Worm (Caenorhabditis elegans) whole organism, early embryonic: ENCODE measurements around the gene idh-1.

Experiments
- B0310.2 ChIP-seq: sonication (generic microtip); optimal IDR thresholded peaks from 2 replicates; lab custom pipeline; 2016; ENCODE audit warnings: mild to moderate bottlenecking, missing genetic modification characterization, missing compliant biosample characterization
- F13C5.2 ChIP-seq: sonication (generic microtip); optimal IDR thresholded peaks from 2 replicates; lab custom pipeline; 2017; ENCODE audit warnings: mild to moderate bottlenecking, missing genetic modification characterization, inconsistent platforms, missing compliant biosample characterization
- aly-1 ChIP-seq: sonication (generic microtip); optimal IDR thresholded peaks from 2 replicates; lab custom pipeline; 2016; ENCODE audit warnings: missing genetic modification characterization, missing compliant biosample characterization
- ama-1 ChIP-seq: fragments of 150-350 bp; optimal IDR thresholded peaks from 2 replicates; lab custom pipeline; 2014
- ceh-13 ChIP-seq: fragments of 200-800 bp; sonication (Bioruptor generic); optimal IDR thresholded peaks from 2 replicates; lab custom pipeline; 2018; ENCODE audit warnings: mild to moderate bottlenecking, missing genetic modification characterization, missing compliant biosample characterization
- ceh-36 ChIP-seq: sonication (generic microtip); optimal IDR thresholded peaks from 2 replicates; lab custom pipeline; 2016; ENCODE audit warnings: missing genetic modification characterization, inconsistent platforms, missing compliant biosample characterization
- ets-7 ChIP-seq: sonication (generic microtip); optimal IDR thresholded peaks from 2 replicates; lab custom pipeline; 2016; ENCODE audit warnings: missing genotype, missing genetic modification characterization, missing compliant biosample characterization
- flt-1 ChIP-seq: fragments of 200-800 bp; sonication (Bioruptor generic); IDR thresholded peaks from 2 replicates; pipeline ENCODE4 v1.3.6; 2022; ENCODE audit warnings: missing genetic modification characterization, missing compliant biosample characterization
- hmbx-1 ChIP-seq: sonication (generic microtip); optimal IDR thresholded peaks from 2 replicates; lab custom pipeline; 2016; ENCODE audit warnings: mild to moderate bottlenecking, missing genetic modification characterization, missing compliant biosample characterization
- hmg-4 ChIP-seq: fragments of 200-800 bp; sonication (Bioruptor generic); optimal IDR thresholded peaks from 2 replicates; lab custom pipeline; 2018; ENCODE audit warnings: mild to moderate bottlenecking, missing genetic modification characterization, missing compliant biosample characterization
- hnd-1 ChIP-seq: sonication (generic microtip); optimal IDR thresholded peaks from 2 replicates; lab custom pipeline; 2016; ENCODE audit warnings: missing genetic modification characterization, missing compliant biosample characterization
- pes-1 ChIP-seq: fragments of 200-800 bp; sonication (Bioruptor generic); IDR thresholded peaks from 2 replicates; pipeline ENCODE4 v1.3.6; 2022; ENCODE audit warnings: missing genetic modification reagents, missing genetic modification characterization, missing compliant biosample characterization
- scrt-1 ChIP-seq: fragments of 200-800 bp; sonication (Bioruptor generic); IDR thresholded peaks from 2 replicates; pipeline ENCODE4 v1.3.6; 2022; ENCODE audit warnings: missing genetic modification characterization, missing compliant biosample characterization
- sea-1 ChIP-seq: fragments of 200-800 bp; sonication (Bioruptor generic); conservative IDR thresholded peaks from 2 replicates; pipeline ENCODE4 v1.3.6; 2022; ENCODE audit warnings: missing genetic modification characterization, missing compliant biosample characterization
- tbx-11 ChIP-seq: fragments of 200-800 bp; sonication (Bioruptor generic); IDR thresholded peaks from 2 replicates; pipeline ENCODE4 v1.3.6; 2022; ENCODE audit warnings: missing genetic modification characterization, missing compliant biosample characterization
- tbx-37 ChIP-seq: fragments of 200-800 bp; sonication (Bioruptor generic); conservative IDR thresholded peaks from 2 replicates; pipeline ENCODE4 v1.3.6; 2022; ENCODE audit warnings: missing genetic modification reagents, missing genetic modification characterization, missing compliant biosample characterization
- tra-4 ChIP-seq: sonication (generic microtip); optimal IDR thresholded peaks from 2 replicates; lab custom pipeline; 2017; ENCODE audit warnings: missing genetic modification characterization, missing compliant biosample characterization

Gene idh-1

DNA sequence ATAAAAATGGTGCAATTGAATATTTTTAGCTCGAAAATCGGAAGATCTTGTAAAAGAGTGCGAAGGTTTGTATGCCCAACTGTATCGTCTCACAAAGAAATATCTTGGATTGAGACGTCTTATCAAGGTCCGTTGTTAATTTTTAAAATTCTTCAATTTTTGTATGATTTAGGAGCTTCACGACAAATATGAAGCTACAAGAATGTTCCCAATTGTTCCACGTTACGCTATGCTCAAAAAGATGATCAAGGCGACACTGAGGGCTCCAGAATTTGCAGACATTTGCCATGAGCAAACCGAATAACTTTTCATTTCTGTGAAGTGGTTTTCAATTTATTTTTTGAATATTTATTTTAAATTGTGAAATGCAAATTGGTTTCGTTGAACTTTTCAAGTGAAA is 2.2 kb downstream of the idh-1 start:
- TF ChIP-seq hmg-4, result no peak
- TF ChIP-seq ceh-13, result no peak
- TF ChIP-seq ceh-36, result no peak
- TF ChIP-seq flt-1 (GFP tag; lab: Robert Waterston, UW), result no peak
- no peak for TF ChIP-seq ets-7 (tag; lab: Kevin White, UChicago)
- no peak for TF ChIP-seq tbx-37 (GFP tag; lab: Robert Waterston, UW)
- TF ChIP-seq tra-4, result no peak
- TF ChIP-seq pes-1 (GFP tag; lab: Robert Waterston, UW), result no peak
- TF ChIP-seq tbx-11 (GFP tag; lab: Robert Waterston, UW), result no peak
- TF ChIP-seq hmbx-1 (tag; lab: Kevin White, UChicago), result no peak
- TF ChIP-seq sea-1 (GFP tag; lab: Robert Waterston, UW), result no peak
- TF ChIP-seq hnd-1 (tag; lab: Kevin White, UChicago), result no peak
- TF ChIP-seq B0310.2 (tag; lab: Kevin White, UChicago), result no peak
- no peak for TF ChIP-seq aly-1 (tag; lab: Kevin White, UChicago)
- TF ChIP-seq F13C5.2, result no peak
- no peak for TF ChIP-seq ama-1
- TF ChIP-seq scrt-1, result no peak

DNA sequence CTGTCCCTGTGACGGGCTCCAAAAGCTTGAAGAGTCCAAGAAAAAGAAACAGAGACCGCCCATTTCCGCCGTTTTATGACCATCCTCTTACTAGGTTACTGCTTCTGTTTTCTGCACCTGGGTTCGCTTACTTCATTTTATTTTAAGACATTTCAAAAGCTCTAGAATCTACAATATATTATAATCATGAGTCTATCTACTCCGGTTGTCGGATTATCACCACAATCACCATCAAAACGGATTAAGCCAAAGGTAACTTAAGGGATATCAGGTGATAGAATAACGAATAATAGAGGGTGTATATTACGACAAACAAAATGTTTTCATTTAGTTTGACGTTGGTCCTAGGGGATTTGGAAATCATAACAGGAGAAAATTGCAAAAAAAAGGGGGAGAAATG is 8.6 kb downstream of the idh-1 start:
- TF ChIP-seq scrt-1, result no peak
- TF ChIP-seq tbx-37 (GFP tag; lab: Robert Waterston, UW), result no peak
- TF ChIP-seq tbx-11 (GFP tag; lab: Robert Waterston, UW), result no peak
- no peak for TF ChIP-seq ama-1
- TF ChIP-seq pes-1 (GFP tag; lab: Robert Waterston, UW), result no peak
- TF ChIP-seq F13C5.2, result no peak
- TF ChIP-seq tra-4, result no peak
- TF ChIP-seq ets-7 (tag; lab: Kevin White, UChicago), result no peak
- no peak for TF ChIP-seq ceh-13

DNA sequence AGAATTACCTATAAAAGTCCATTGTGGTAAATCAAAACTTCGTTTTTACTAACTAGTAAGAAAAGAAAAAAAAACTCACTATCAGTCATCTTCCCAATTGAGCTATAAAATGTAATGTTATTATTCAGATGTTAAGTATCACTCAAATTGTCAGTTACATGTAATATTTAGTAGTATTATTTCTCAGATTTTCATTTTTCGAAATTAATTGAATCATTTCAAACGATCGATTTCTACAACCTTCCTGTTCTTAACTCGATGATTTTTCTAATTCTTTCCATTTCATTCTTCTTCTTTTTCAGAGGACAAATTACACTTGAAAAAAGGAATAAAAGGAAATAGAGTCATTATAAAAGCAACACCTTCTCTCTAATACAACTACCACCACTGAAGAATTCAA is 12.9 kb downstream of the idh-1 start, which contains the start of gene F59B8.1:
TSS of gene F59B8.1 (plus strand) at position 301 of the 400 bp plus-strand sequence.
- no peak for TF ChIP-seq scrt-1
- TF ChIP-seq tra-4, result no peak
- no peak for TF ChIP-seq tbx-11 (GFP tag; lab: Robert Waterston, UW)
- no peak for TF ChIP-seq ceh-36
- no peak for TF ChIP-seq aly-1 (tag; lab: Kevin White, UChicago)
- TF ChIP-seq B0310.2 (tag; lab: Kevin White, UChicago), result no peak
- no peak for TF ChIP-seq ets-7 (tag; lab: Kevin White, UChicago)
- TF ChIP-seq ceh-13, result no peak
- no peak for TF ChIP-seq flt-1 (GFP tag; lab: Robert Waterston, UW)
- TF ChIP-seq F13C5.2, result no peak
- TF ChIP-seq hnd-1 (tag; lab: Kevin White, UChicago), result no peak
- no peak for TF ChIP-seq hmbx-1 (tag; lab: Kevin White, UChicago)
- TF ChIP-seq pes-1 (GFP tag; lab: Robert Waterston, UW), result no peak
- no peak for TF ChIP-seq sea-1 (GFP tag; lab: Robert Waterston, UW)
- no peak for TF ChIP-seq tbx-37 (GFP tag; lab: Robert Waterston, UW)

DNA sequence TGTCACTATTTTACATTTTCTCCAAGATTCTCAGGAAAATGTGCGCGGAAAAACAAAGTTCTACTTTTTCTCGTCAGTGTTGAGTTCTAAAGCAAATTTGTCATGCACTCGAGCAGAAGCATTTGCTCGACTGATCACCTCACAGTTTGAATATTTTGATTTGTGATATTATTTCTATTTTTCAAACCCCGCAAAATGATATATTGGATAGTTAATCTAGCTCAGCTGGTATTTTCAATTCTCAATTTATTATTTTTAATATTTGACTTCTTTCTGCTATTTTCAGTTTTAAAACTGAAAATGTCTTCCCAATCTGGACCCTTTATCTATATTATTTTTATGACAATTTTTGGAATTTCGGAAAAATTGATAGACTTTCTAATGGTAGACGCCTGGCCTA is 17.8 kb downstream of the idh-1 start, which contains the start of gene srxa-2:
TSS of gene srxa-2 (plus strand) at position 301 of the 400 bp plus-strand sequence.
- TF ChIP-seq hnd-1 (tag; lab: Kevin White, UChicago) (no peak), tbx-37 (GFP tag; lab: Robert Waterston, UW) (no peak), flt-1 (GFP tag; lab: Robert Waterston, UW) (no peak), hmg-4 (no peak), tra-4 (no peak)

DNA sequence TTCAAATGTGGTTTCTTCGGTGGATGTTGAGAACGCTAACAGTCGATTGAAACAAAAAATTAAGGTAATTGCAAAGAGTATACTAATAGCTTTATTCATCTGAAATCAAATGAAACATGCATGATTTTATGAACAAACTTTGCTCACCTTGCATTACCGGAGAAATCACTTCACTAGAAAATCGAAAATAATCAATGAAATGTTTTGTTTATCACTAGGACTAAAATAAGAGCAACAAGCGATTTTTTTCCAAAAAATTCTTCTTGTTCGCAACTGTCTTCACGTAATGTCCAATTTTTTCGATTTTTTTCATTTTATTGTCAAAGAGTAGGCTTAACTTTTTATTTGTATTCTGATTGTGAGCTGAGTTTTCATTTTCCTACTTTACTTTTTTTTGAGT is 18.5 kb downstream of the idh-1 start, which contains the start of gene F56D5.9:
TSS of gene F56D5.9 (minus strand) at position 101 of the 400 bp plus-strand sequence.
- TF ChIP-seq F13C5.2 (no peak), tbx-37 (GFP tag; lab: Robert Waterston, UW) (no peak), hmg-4 (no peak), ama-1 (no peak), scrt-1 (no peak), ets-7 (tag; lab: Kevin White, UChicago) (no peak), hnd-1 (tag; lab: Kevin White, UChicago) (no peak)

DNA sequence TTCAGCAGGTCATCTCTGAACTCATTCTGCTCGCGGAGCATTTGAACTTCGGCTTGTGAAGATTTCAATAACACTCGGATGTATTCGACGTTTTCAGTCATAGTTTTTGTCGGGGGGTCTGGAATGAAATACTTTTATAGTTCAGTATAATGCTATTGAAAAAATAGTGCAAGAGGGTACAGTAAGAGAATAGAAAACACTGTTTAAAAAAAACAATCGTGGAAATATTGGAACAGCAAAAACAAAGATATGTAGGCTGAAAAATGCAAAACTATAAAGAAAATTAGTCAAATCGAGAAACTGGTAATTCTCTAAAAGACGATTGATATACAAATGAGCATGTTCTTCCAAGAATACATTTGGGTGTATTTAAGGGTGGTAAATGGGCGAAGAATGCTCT is 32.9 kb downstream of the idh-1 start, which contains the start of gene F56D5.5:
TSS of gene F56D5.5 (minus strand) at position 101 of the 400 bp plus-strand sequence.
- TF ChIP-seq ceh-13, result no peak
- TF ChIP-seq tbx-11 (GFP tag; lab: Robert Waterston, UW), result no peak
- TF ChIP-seq hnd-1 (tag; lab: Kevin White, UChicago), result no peak
- TF ChIP-seq hmbx-1 (tag; lab: Kevin White, UChicago), result no peak
- TF ChIP-seq tra-4, result no peak
- no peak for TF ChIP-seq aly-1 (tag; lab: Kevin White, UChicago)
- no peak for TF ChIP-seq ceh-36
- TF ChIP-seq ets-7 (tag; lab: Kevin White, UChicago), result no peak
- no peak for TF ChIP-seq ama-1
- no peak for TF ChIP-seq flt-1 (GFP tag; lab: Robert Waterston, UW)
- no peak for TF ChIP-seq hmg-4
- TF ChIP-seq B0310.2 (tag; lab: Kevin White, UChicago), result no peak
- no peak for TF ChIP-seq sea-1 (GFP tag; lab: Robert Waterston, UW)
- TF ChIP-seq scrt-1, result no peak
- no peak for TF ChIP-seq F13C5.2
- no peak for TF ChIP-seq pes-1 (GFP tag; lab: Robert Waterston, UW)
- TF ChIP-seq tbx-37 (GFP tag; lab: Robert Waterston, UW), result no peak

DNA sequence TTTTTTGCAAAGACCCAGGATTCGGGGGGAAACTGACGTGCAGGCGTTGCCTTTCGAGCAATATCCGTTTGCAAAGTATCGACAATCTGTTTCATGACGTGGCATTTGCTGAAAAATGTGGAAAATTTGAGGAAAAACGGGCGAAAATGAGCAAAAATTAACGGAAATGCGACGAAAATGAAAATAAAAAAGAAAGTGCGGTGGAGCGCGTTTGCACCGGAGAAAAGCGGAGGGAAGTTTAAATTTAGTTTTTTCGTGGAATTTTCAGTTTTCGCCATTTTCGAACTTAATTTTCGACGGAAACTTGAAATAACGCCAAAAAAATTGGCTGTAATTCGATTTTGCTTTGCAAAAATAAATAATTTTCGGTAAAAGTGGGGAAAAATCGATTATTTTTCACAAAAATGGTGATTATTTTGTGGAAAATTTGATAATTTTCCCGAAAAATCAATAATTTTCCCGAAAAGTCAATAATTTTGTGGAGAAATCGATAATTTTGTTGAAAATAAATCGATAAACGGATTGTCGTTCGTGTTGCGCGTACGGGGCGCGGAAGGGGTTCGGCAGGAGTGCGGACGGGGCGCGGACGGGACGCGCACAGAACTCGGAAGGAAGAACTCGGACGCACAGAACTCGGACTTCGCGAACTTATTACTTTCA is 37.0 kb downstream of the idh-1 start:
- no peak for TF ChIP-seq pes-1 (GFP tag; lab: Robert Waterston, UW)

DNA sequence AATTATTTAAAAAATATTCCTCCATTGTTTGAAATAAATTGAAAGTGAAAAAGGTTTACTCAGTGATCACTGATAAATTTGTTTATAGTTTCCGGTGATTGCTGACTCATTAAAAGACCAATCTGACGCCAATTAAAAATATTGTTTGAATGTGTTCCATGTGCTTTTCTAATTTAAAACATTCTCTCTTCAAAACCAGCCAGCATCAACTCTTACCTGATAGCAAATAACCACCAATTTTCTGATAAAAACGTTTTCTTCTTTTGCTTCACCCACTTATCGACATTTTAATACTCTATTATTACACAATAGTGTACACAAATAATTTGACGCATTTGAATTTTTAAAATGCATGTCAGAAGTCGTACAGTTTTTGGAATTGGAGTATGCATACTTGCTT is 39.2 kb downstream of the idh-1 start, which contains the start of gene F56D5.6:
TSS of gene F56D5.6 (plus strand) at position 208 of the 400 bp plus-strand sequence.
- TF ChIP-seq tbx-11 (GFP tag; lab: Robert Waterston, UW), result no peak
- TF ChIP-seq F13C5.2, result no peak
- no peak for TF ChIP-seq hnd-1 (tag; lab: Kevin White, UChicago)
- no peak for TF ChIP-seq flt-1 (GFP tag; lab: Robert Waterston, UW)
- no peak for TF ChIP-seq ceh-36
